Fruit fly (Drosophila melanogaster): ENCODE data around the gene CG15599.

dm6 chrX:15675294-15675693 is 13.4 kb downstream of the CG15599 start, which contains the start of gene CG12708:
- TF ChIP-seq CG3163 (GFP tag; optimal IDR thresholded peaks at IDR 0.05) (no peak), cato (GFP tag; optimal IDR thresholded peaks at IDR 0.05; ENCODE audit: borderline replicate concordance) (no peak), CG1792 (GFP tag; optimal IDR thresholded peaks at IDR 0.05) (no peak), CG2129 (GFP tag; IDR thresholded peaks at IDR 0.05; ENCODE audit: partially characterized antibody) (no peak), ac (GFP tag; optimal IDR thresholded peaks at IDR 0.05) (peak; percentile 9), CG10209 (GFP tag; optimal IDR thresholded peaks at IDR 0.05) (no peak), ap (GFP tag; IDR thresholded peaks at IDR 0.05) (no peak), CG13775 (GFP tag; optimal IDR thresholded peaks at IDR 0.05) (no peak)

Measured in whole organism, embryonic.